Fruit fly (Drosophila melanogaster): Measurements from ENCODE around the gene Eogt.

The Eogt gene

DNA sequence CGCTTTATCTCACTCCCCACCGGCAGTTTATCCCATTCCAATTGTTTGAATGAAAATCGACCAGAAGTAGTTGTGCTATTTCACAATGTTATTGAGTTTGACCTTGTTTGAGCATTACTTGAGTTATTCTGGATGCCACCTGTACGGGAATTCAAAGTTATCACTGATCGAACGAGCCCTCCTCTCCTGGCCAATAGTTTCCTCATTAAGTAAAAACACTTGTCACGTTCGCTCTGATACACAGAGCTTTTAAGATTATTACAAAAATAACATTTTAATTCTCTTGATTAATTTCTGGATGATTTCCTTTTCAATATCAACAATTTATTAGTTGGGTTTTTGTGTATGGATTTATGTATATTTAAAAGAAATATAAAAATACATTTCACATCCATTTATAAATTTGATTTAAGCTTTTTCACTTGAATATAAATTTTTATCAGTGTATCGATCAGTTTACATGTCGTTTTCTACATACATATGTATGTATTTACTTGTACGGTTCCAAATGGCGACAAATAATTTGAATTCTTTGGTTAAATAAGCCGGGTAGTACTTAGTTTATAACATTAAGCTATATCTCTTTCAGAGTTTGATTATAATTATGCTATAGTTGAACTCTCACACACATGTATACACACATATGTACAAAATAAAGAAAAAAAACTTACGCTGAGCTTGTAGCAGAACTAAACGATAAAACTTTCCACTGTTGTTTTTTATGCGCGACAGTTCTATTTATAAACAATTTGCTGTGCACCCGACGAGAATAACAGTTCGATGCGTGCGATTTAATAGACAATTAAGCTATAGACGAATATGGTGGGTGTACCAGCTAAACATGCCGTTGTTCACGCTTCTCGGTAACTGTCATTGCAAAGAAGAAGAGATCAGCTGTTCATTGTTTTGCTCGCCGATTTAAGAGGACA is 6.8 kb upstream of the Eogt start, which contains the start of the genes CG3609 and CG15390 (continued):
- TF ChIP-seq CG12299 (tag; optimal IDR thresholded peaks at IDR 0.05) (peak; percentile 78), pnt (GFP tag; optimal IDR thresholded peaks at IDR 0.05) (peak; percentile 67), CG9932 (GFP tag; IDR thresholded peaks at IDR 0.05) (peak; percentile 97), CG8388 (GFP tag; optimal IDR thresholded peaks at IDR 0.05) (peak; percentile 31), CG34224 (GFP tag; IDR thresholded peaks at IDR 0.05; ENCODE audit: partially characterized antibody) (peak; percentile 51; the same call in 1 of the 3 replicates), ken (GFP tag; IDR thresholded peaks at IDR 0.05) (peak; percentile 88), CG10267 (tag; optimal IDR thresholded peaks at IDR 0.05) (peak; percentile 26), Usf (GFP tag; optimal IDR thresholded peaks at IDR 0.05) (peak; percentile 44), CG8359 (GFP tag; optimal IDR thresholded peaks at IDR 0.05; ENCODE audit: borderline replicate concordance) (no peak), BtbVII (GFP tag; optimal IDR thresholded peaks at IDR 0.05) (peak; percentile 22), da (GFP tag; optimal IDR thresholded peaks at IDR 0.05) (peak; percentile 44), CG32532 (GFP tag; IDR thresholded peaks at IDR 0.05) (peak; percentile 91), Side (GFP tag; optimal IDR thresholded peaks at IDR 0.05) (peak; percentile 85), Dek (tag; optimal IDR thresholded peaks at IDR 0.05) (peak; percentile 82), CTCF (GFP tag; optimal IDR thresholded peaks at IDR 0.05) (no peak), CG15514 (GFP tag; optimal IDR thresholded peaks at IDR 0.05) (peak; percentile 80), sisA (GFP tag; IDR thresholded peaks at IDR 0.05) (peak; percentile 76), usp (GFP tag; optimal IDR thresholded peaks at IDR 0.05) (no peak), Spps (tag; optimal IDR thresholded peaks at IDR 0.05) (no peak), dpn (GFP tag; optimal IDR thresholded peaks at IDR 0.05) (peak; percentile 88 to 92), mirr (GFP tag; optimal IDR thresholded peaks at IDR 0.05) (peak; percentile 92), CG8765 (GFP tag; IDR thresholded peaks at IDR 0.05) (peak; percentile 72), dimm (GFP tag; IDR thresholded peaks at IDR 0.05) (no peak), Atf3 (GFP tag; optimal IDR thresholded peaks at IDR 0.05) (peak; percentile 81), sim (GFP tag; IDR thresholded peaks at IDR 0.05) (peak; percentile 51; the same call in 1 of the 2 replicates), gsb (GFP tag; IDR thresholded peaks at IDR 0.05) (peak; percentile 51; the same call in 1 of the 2 replicates), sens (GFP tag) (peak; percentile 97), dm (GFP tag; optimal IDR thresholded peaks at IDR 0.05) (peak; percentile 95), Dip2 (GFP tag; IDR thresholded peaks at IDR 0.05) (no peak), Sox100B (GFP tag; optimal IDR thresholded peaks at IDR 0.05) (peak; percentile 58), CG7745 (tag; optimal IDR thresholded peaks at IDR 0.05) (no peak), Ada2b (GFP tag; IDR thresholded peaks at IDR 0.05) (peak; percentile 74), CG30403 (GFP tag; optimal IDR thresholded peaks at IDR 0.05) (peak; percentile 85), Lpt (GFP tag; optimal IDR thresholded peaks at IDR 0.05) (no peak), lola (GFP tag; optimal IDR thresholded peaks at IDR 0.05) (peak in 1 of 3 experiments; percentile 46), lmd (GFP tag; IDR thresholded peaks at IDR 0.05) (peak; percentile 73), CG10565 (GFP tag; optimal IDR thresholded peaks at IDR 0.05) (no peak), esg (GFP tag; conservative IDR thresholded peaks at IDR 0.05) (peak; percentile 59; the same call in 1 of the 2 replicates), Atf6 (GFP tag; IDR thresholded peaks at IDR 0.05) (peak; percentile 80), B-H2 (GFP tag; optimal IDR thresholded peaks at IDR 0.05) (peak; percentile 98), H2.0 (GFP tag; IDR thresholded peaks at IDR 0.05) (peak; percentile 79), Hey (tag; optimal IDR thresholded peaks at IDR 0.05) (peak; percentile 57), Elba2 (GFP tag; optimal IDR thresholded peaks at IDR 0.05) (no peak), NK7.1 (GFP tag; optimal IDR thresholded peaks at IDR 0.05) (peak; percentile 83), CG13296 (GFP tag; optimal IDR thresholded peaks at IDR 0.05) (peak; percentile 64), lab (GFP tag; optimal IDR thresholded peaks at IDR 0.05) (peak; percentile 80), dati (GFP tag; IDR thresholded peaks at IDR 0.05) (peak; percentile 74; the same call in 1 of the 2 replicates), lbe (GFP tag; optimal IDR thresholded peaks at IDR 0.05) (peak; percentile 84), rib (GFP tag; IDR thresholded peaks at IDR 0.05) (peak; percentile 90), CrebB (tag; optimal IDR thresholded peaks at IDR 0.05) (peak; percentile 87)

Data from whole organism, embryonic.